Fruit fly (Drosophila melanogaster): ENCODE results near the gene CG10588.

Gene CG10588

DNA sequence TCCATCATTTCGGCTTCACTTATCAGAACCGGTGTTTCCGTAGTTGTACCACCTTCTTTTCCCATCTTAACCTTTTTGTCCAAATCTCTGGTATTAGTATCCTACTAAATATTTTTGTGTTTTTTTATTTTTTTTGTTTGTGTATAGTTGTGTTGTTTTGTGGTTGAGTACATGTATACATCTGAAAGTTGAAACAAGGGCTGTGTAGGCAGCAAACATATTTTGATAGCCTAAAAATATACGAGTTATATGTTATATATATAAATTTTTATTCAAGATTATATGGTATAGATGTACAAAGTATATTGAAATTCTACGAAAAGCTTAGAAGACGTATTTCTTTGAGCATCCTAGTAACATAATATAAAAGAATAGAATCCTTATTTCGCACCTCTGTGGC, 13.8 kb downstream of the CG10588 start, which contains the start of gene CG33287:
Gene CG33287, minus strand, starts transcription at position 101 of the 400 bp plus-strand sequence.
- no peak for TF ChIP-seq CG17801 (GFP tag; optimal IDR thresholded peaks at IDR 0.05; ENCODE audit: partially characterized antibody)

DNA sequence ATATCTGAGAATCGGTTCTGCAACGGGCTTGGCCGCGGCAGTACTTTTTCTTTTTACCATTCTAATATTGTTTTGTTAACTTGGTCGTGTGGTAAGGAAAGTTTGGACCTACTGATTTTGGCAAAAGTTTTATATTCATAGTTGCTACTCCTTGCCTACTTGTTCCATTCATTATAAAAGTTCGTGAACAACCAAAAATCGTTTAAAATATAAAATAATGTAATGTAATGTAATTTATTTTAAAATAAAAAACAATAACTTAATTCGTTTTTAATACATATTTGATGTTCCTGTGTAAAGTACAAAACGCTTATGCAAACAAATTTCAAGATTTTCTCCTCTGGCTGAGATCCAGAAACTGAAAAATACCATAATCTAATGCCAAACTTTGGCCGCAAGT, 17.9 kb downstream of the CG10588 start, which contains the start of gene CG33286:
Gene CG33286, minus strand, starts transcription at position 101 of the 400 bp plus-strand sequence.
- TF ChIP-seq CG17801 (GFP tag; optimal IDR thresholded peaks at IDR 0.05; ENCODE audit: partially characterized antibody), result no peak

dm6 chr3L:20976383-20976782, 19.6 kb downstream of the CG10588 start:
- no peak for TF ChIP-seq CG17801 (GFP tag; optimal IDR thresholded peaks at IDR 0.05; ENCODE audit: partially characterized antibody)

DNA sequence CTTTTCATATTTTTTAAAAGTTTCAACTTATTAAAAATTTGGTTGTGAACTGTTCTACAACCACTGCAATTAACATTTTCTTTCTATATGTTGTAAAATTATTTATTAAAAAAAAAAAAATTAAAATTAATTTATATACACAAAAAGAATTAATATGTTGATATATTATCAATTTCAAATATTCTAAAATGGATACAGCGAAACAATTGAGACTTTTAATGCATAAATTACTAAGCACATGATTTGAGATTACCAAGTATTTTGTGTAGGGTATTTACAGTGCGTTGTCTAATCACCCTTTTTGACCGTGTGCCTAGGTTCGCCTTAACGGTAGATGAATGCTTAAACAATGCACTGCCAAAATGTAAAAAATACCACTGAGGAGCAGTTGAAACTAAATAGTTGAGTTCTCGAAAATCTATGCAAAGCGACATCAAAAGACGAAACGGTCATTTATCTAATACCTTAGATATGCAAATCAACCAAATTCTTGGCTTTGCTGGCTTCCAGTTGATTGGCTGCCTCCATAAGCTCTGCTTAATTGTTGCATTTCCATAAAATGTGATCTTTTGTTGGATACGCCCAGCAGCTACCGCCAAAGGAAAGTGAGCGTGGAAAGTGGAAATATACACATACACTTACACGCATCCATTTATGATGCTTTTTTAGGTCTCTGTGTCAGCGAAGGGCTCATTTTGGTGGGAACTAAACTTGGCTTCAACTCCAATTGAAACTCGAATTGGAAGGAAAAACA, 20.4 kb downstream of the CG10588 start:
- TF ChIP-seq CG17801 (GFP tag; optimal IDR thresholded peaks at IDR 0.05; ENCODE audit: partially characterized antibody), result no peak

DNA sequence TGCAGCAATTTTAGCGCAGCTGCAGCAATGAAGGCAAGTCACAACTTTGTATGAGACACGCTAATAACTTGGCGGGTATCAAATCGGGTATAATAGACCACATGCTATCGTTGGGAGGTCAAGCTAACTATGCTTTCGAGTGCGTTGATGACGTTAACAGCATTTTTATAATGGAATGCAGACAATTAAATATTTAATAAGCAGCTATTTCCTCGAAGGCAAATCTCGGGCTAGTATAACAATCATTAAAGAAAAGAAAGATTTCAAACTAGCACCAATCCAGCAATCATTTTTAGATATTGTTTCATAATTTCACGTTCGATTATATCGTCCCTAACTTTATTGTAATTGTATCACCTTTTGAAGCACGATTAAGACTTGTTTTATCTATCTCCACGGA, 23.8 kb downstream of the CG10588 start:
- TF ChIP-seq CG17801 (GFP tag; optimal IDR thresholded peaks at IDR 0.05; ENCODE audit: partially characterized antibody), result no peak

dm6 chr3L:20981724-20982123, 25.0 kb downstream of the CG10588 start:
- TF ChIP-seq CG17801 (GFP tag; optimal IDR thresholded peaks at IDR 0.05; ENCODE audit: partially characterized antibody), result no peak

DNA sequence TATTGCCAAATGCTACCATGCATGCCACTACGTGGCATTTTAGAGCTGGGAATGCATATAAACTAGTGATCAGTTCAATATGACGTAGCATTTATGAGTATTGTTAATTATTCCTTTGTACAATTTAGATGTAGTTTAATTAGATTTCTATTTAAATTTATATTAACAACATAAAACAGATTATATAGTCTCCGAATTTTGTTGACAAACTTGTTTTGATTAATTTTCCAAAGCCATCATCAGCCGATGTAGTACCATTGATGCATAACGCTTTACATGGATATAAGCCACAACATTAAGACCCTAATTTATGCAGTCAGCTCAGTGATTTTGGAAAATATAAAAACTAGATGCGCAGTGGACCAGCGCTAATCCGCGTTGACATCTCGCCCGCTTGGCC, 25.8 kb downstream of the CG10588 start:
- no peak for TF ChIP-seq CG17801 (GFP tag; optimal IDR thresholded peaks at IDR 0.05; ENCODE audit: partially characterized antibody)

DNA sequence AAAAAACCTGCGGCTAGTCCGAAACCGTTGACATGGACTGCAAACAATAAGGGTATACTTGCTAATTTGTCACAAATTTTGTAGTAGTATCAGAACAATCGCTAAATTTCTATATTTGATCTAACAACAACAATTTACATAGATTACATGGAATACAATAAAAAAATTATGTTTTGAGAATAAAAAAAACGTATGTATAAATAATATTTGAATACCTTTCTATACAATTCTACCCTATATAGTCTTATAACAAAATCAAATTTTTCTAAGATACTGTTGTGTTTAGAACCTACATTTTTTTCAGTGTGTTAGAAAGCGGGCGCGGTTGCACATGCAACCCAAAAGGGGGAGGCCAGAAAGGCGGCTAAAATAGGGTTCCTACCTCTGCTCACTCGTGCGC, 26.6 kb downstream of the CG10588 start:
- no peak for TF ChIP-seq CG17801 (GFP tag; optimal IDR thresholded peaks at IDR 0.05; ENCODE audit: partially characterized antibody)

dm6 chr3L:20984414-20985208, 27.9 kb downstream of the CG10588 start:
- no peak for TF ChIP-seq CG17801 (GFP tag; optimal IDR thresholded peaks at IDR 0.05; ENCODE audit: partially characterized antibody)

- TF ChIP-seq CG17801 (GFP tag; optimal IDR thresholded peaks at IDR 0.05; ENCODE audit: partially characterized antibody), result no peak
Observed at dm6 chr3L:20986929-20987363, 30.2 kb downstream of the CG10588 start.

dm6 chr3L:20987895-20988294, 31.2 kb downstream of the CG10588 start:
- no peak for TF ChIP-seq CG17801 (GFP tag; optimal IDR thresholded peaks at IDR 0.05; ENCODE audit: partially characterized antibody)

dm6 chr3L:20988862-20989261, 32.1 kb downstream of the CG10588 start:
- TF ChIP-seq CG17801 (GFP tag; optimal IDR thresholded peaks at IDR 0.05; ENCODE audit: partially characterized antibody), result no peak

dm6 chr3L:20990231-20990630, 33.5 kb downstream of the CG10588 start:
- no peak for TF ChIP-seq CG17801 (GFP tag; optimal IDR thresholded peaks at IDR 0.05; ENCODE audit: partially characterized antibody)

dm6 chr3L:20991373-20991772, 34.6 kb downstream of the CG10588 start, which contains the start of gene CG12984:
Gene CG12984, plus strand, starts transcription at chr3L:20991673.
- no peak for TF ChIP-seq CG17801 (GFP tag; optimal IDR thresholded peaks at IDR 0.05; ENCODE audit: partially characterized antibody)

dm6 chr3L:20999639-21000038, 42.9 kb downstream of the CG10588 start:
- no peak for TF ChIP-seq CG17801 (GFP tag; optimal IDR thresholded peaks at IDR 0.05; ENCODE audit: partially characterized antibody)

Data from ovary, adult (tissue).